Worm (Caenorhabditis elegans) whole organism, midembryonic: ENCODE results near the gene spsb-1.

Experiments used
- T22C8.4 ChIP-seq: fragments of 200-800 bp; sonication (Bioruptor generic); IDR thresholded peaks from 2 replicates; pipeline ENCODE4 v1.3.6; 2022; ENCODE audit warnings: missing genetic modification characterization, missing compliant biosample characterization
- cog-1 ChIP-seq: sonication (generic microtip); optimal IDR thresholded peaks from 2 replicates; lab custom pipeline; 2016; ENCODE audit warnings: missing genetic modification characterization, missing compliant biosample characterization
- flt-1 ChIP-seq: fragments of 200-800 bp; sonication (Bioruptor generic); IDR thresholded peaks from 2 replicates; pipeline ENCODE4 v1.3.6; 2022; ENCODE audit warnings: missing genetic modification characterization, missing compliant biosample characterization
- med-1 ChIP-seq: sonication (generic microtip); optimal IDR thresholded peaks from 2 replicates; lab custom pipeline; 2017; ENCODE audit warnings: missing genetic modification characterization, mild to moderate bottlenecking, missing compliant biosample characterization, antibody characterized with exemption, missing genetic modification reagents; ENCODE audit not compliant: insufficient read depth
- tab-1 ChIP-seq: fragments of 200-800 bp; sonication (Bioruptor generic); IDR thresholded peaks from 2 replicates; pipeline ENCODE4 v1.3.6; 2022; ENCODE audit warnings: missing genetic modification characterization, missing compliant biosample characterization
- ztf-29 ChIP-seq: fragments of 200-800 bp; sonication (Bioruptor generic); IDR thresholded peaks from 2 replicates; pipeline ENCODE4 v1.3.6; 2022; ENCODE audit warnings: missing genetic modification reagents, missing genetic modification characterization, missing compliant biosample characterization

DNA sequence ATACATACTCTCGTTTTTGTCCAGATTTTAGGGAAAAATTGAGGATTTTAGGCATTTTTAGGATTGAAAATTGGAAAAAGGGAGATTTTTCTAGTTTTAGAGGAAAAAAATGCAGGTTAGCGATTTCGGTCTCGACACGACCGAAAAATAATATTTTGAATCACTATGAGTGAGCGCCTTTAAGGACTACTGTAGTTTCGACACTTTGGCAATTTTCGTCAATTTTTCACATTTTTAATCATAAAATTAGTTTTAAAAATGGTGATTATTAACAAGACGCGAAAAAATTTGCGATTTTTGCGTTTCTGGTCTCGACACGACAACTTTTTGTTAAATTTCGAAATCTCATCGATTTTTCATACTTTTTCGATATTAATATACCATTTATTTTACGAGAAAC lies 30.3 kb downstream of the spsb-1 start:
- no peak for TF ChIP-seq med-1 (GFP tag; lab: Kevin White, UChicago)
- TF ChIP-seq ztf-29 (GFP tag; lab: Robert Waterston, UW): no peak
- no peak for TF ChIP-seq T22C8.4 (GFP tag; lab: Robert Waterston, UW)
- no peak for TF ChIP-seq flt-1
- TF ChIP-seq cog-1 (tag; lab: Kevin White, UChicago): no peak
- TF ChIP-seq tab-1: no peak
